Worm (Caenorhabditis elegans): ENCODE data around the gene trh-1.

DNA sequence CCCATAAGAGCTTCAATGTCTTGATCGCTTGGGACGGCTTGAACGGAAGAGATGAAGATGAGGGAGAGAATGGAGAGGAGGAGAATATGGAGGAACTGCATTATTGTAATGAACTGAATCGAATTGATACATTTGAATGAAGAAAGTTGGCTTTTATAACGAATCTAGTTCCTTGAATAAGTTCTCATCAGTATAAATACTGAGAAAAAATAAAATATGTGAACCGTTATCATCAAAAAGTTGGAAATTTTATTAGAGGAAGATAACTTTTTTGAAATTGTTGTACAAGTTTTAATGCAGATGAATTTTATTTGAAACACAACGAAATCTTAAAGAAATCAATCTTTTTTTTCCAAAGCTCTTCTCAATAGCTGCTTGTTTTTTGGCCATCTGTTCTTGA lies 38.6 kb downstream of the trh-1 start, which contains the start of gene T02D1.7:
- TF ChIP-seq egl-27 (tag; optimal IDR thresholded peaks at IDR 0.05) (no peak), ZK546.5 (tag; optimal IDR thresholded peaks at IDR 0.05) (no peak), fos-1 (tag; optimal IDR thresholded peaks at IDR 0.05) (no peak), sea-2 (GFP tag; optimal IDR thresholded peaks at IDR 0.05) (no peak), egl-5 (tag; optimal IDR thresholded peaks at IDR 0.05) (no peak), unc-39 (tag; optimal IDR thresholded peaks at IDR 0.05) (no peak), ama-1 (optimal IDR thresholded peaks at IDR 0.05) (no peak), mdl-1 (tag; optimal IDR thresholded peaks at IDR 0.05) (no peak), fkh-10 (GFP tag; optimal IDR thresholded peaks at IDR 0.05) (no peak), ceh-9 (tag; optimal IDR thresholded peaks at IDR 0.05) (no peak), nfya-1 (tag; optimal IDR thresholded peaks at IDR 0.05; ENCODE audit: insufficient read depth) (no peak)

All from whole organism, L3 larva.